Worm (Caenorhabditis elegans) whole organism, L3 larva: ENCODE measurements around the gene K02D10.8.

ENCODE experiments used
- ama-1 ChIP-seq: fragments of 150-350 bp; optimal IDR thresholded peaks from 2 replicates; lab custom pipeline; 2018
- ceh-16 ChIP-seq: sonication (generic microtip); optimal IDR thresholded peaks from 2 replicates; lab custom pipeline; 2017; ENCODE audit warnings: missing biosample characterization, missing genetic modification characterization
- daf-12 ChIP-seq: fragments of 150-350 bp; optimal IDR thresholded peaks from 2 replicates; lab custom pipeline; 2014; ENCODE audit warnings: missing biosample characterization, missing genetic modification reagents, missing genetic modification characterization
- egl-27 ChIP-seq: sonication (generic microtip); optimal IDR thresholded peaks from 4 replicates; lab custom pipeline; 2017; ENCODE audit warnings: missing biosample characterization, missing genetic modification reagents, missing genetic modification characterization
- elt-2 ChIP-seq: sonication (generic microtip); optimal IDR thresholded peaks from 2 replicates; lab custom pipeline; 2016; ENCODE audit warnings: missing genetic modification reagents, mild to moderate bottlenecking, missing genetic modification characterization, missing compliant biosample characterization
- eor-1 ChIP-seq, 2 experiments: fragments of 150-350 bp; optimal IDR thresholded peaks; 2 replicates each; lab custom pipeline; 2014 to 2018; ENCODE audit warnings: missing biosample characterization in 2 of 2, missing genetic modification characterization in 2 of 2
- fkh-10 ChIP-seq: sonication (generic microtip); optimal IDR thresholded peaks from 2 replicates; lab custom pipeline; 2017; ENCODE audit warnings: missing biosample characterization, missing genetic modification reagents, missing genetic modification characterization
- hmg-11 ChIP-seq: sonication (generic microtip); optimal IDR thresholded peaks from 2 replicates; lab custom pipeline; 2016; ENCODE audit warnings: missing genetic modification characterization, missing compliant biosample characterization
- lin-15B ChIP-seq: fragments of 150-350 bp; optimal IDR thresholded peaks from 2 replicates; lab custom pipeline; 2014; ENCODE audit warnings: missing biosample characterization, missing genetic modification characterization
- lin-39 ChIP-seq: fragments of 150-350 bp; optimal IDR thresholded peaks from 2 replicates; lab custom pipeline; 2018; ENCODE audit warnings: missing biosample characterization, missing genetic modification reagents, missing genetic modification characterization
- mdl-1 ChIP-seq: fragments of 150-350 bp; optimal IDR thresholded peaks from 2 replicates; lab custom pipeline; 2014; ENCODE audit warnings: missing biosample characterization, missing genetic modification characterization
- nfya-1 ChIP-seq: sonication (generic microtip); optimal IDR thresholded peaks from 2 replicates; lab custom pipeline; 2017; ENCODE audit warnings: missing genetic modification characterization, mild to moderate bottlenecking, missing compliant biosample characterization, antibody characterized with exemption, moderate library complexity; ENCODE audit not compliant: insufficient read depth
- nhr-11 ChIP-seq: fragments of 150-350 bp; optimal IDR thresholded peaks from 2 replicates; lab custom pipeline; 2014; ENCODE audit warnings: missing biosample characterization, missing genetic modification characterization
- nhr-28 ChIP-seq: fragments of 150-350 bp; optimal IDR thresholded peaks from 2 replicates; lab custom pipeline; 2014; ENCODE audit warnings: missing biosample characterization, missing genetic modification characterization
- nhr-76 ChIP-seq: fragments of 150-350 bp; sonication (generic microtip); optimal IDR thresholded peaks from 5 replicates; lab custom pipeline; 2014; ENCODE audit warnings: missing biosample characterization, missing genetic modification characterization
- nhr-77 ChIP-seq: fragments of 150-350 bp; optimal IDR thresholded peaks from 2 replicates; lab custom pipeline; 2014; ENCODE audit warnings: missing biosample characterization, missing genetic modification characterization
- pqm-1 ChIP-seq: fragments of 150-350 bp; optimal IDR thresholded peaks from 2 replicates; lab custom pipeline; 2017; ENCODE audit warnings: missing biosample characterization, missing genetic modification characterization, inconsistent platforms
- skn-1 ChIP-seq: fragments of 150-350 bp; optimal IDR thresholded peaks from 2 replicates; lab custom pipeline; 2014; ENCODE audit warnings: missing biosample characterization, missing genetic modification characterization
- tbx-2 ChIP-seq: sonication (generic microtip); optimal IDR thresholded peaks from 2 replicates; lab custom pipeline; 2016; ENCODE audit warnings: mild to moderate bottlenecking, missing genetic modification characterization, missing compliant biosample characterization
- unc-39 ChIP-seq: sonication (generic microtip); optimal IDR thresholded peaks from 4 replicates; lab custom pipeline; 2017; ENCODE audit warnings: missing biosample characterization, missing genetic modification characterization
- unc-62 ChIP-seq: fragments of 150-350 bp; sonication (generic microtip); optimal IDR thresholded peaks from 4 replicates; lab custom pipeline; 2014; ENCODE audit warnings: missing biosample characterization, missing genetic modification reagents, missing genetic modification characterization
- ztf-4 ChIP-seq: fragments of 150-350 bp; optimal IDR thresholded peaks from 2 replicates; lab custom pipeline; 2014; ENCODE audit warnings: missing biosample characterization, missing genetic modification characterization

K02D10.8 gene

DNA sequence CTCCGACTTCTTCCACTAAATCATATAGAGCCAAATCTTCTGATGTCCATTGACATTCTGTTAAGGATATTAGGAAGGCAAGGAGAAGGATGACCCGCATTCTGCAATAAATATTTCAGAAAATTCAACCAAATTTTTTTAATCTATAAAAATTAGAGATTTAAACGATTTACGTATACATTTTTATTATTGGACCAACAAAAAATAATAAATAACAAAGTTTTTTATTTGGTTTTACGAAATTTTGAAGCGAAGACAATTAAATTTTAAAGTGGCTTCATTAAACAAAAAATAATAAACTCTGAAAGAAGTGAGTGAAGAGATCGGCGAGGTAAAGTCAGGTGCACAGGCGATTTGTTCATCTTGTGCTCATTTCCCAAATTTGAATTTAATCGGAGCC, 41.0 kb downstream of the K02D10.8 start, which contains the start of gene F54F2.9:
TSS of gene F54F2.9 (minus strand) at position 101 of the 400 bp plus-strand sequence.
- no peak for TF ChIP-seq ceh-16 (tag; lab: Kevin White, UChicago)
- no peak for TF ChIP-seq tbx-2 (tag; lab: Kevin White, UChicago)
- TF ChIP-seq pqm-1 (tag; lab: Kevin White, UChicago) = no peak
- no peak for TF ChIP-seq mdl-1 (tag; lab: Kevin White, UChicago)
- no peak for TF ChIP-seq ztf-4 (tag; lab: Kevin White, UChicago)
- TF ChIP-seq daf-12 (tag; lab: Kevin White, UChicago) = no peak
- TF ChIP-seq ama-1 (lab: Kevin White, UChicago) = no peak
- TF ChIP-seq eor-1 (tag; optimal IDR thresholded peaks at IDR 0.05; lab: Kevin White, UChicago) = no peak
- no peak for TF ChIP-seq unc-62
- TF ChIP-seq fkh-10 (GFP tag; lab: Kevin White, UChicago) = no peak
- TF ChIP-seq hmg-11 (tag; lab: Kevin White, UChicago) = no peak
- no peak for TF ChIP-seq nhr-28
- TF ChIP-seq egl-27 = no peak
- no peak for TF ChIP-seq nhr-76 (tag; lab: Kevin White, UChicago)
- no peak for TF ChIP-seq elt-2 (tag; lab: Kevin White, UChicago)
- no peak for TF ChIP-seq nhr-77

- TF ChIP-seq lin-15B (tag; lab: Kevin White, UChicago) = peak; percentile 66
- TF ChIP-seq nfya-1 (tag; lab: Kevin White, UChicago) = peak; percentile 79
- TF ChIP-seq unc-39 = no peak
Measured at ce11 chrIII:8829245-8829644, 43.1 kb downstream of the K02D10.8 start, which contains the start of gene F44E2.3. Gene F44E2.3 (minus strand): TSS chrIII:8829305.

- TF ChIP-seq nhr-28 = no peak
- no peak for TF ChIP-seq lin-39 (tag; lab: Kevin White, UChicago)
- no peak for TF ChIP-seq nhr-11
- no peak for TF ChIP-seq fkh-10 (GFP tag; lab: Kevin White, UChicago)
- TF ChIP-seq skn-1 = no peak
- TF ChIP-seq elt-2 (tag; lab: Kevin White, UChicago) = no peak
Measured at ce11 chrIII:8831059-8831750, 45.0 kb downstream of the K02D10.8 start, which contains the start of gene F44E2.10. Gene F44E2.10 (minus strand): TSS chrIII:8831109.
